Worm (Caenorhabditis elegans): ENCODE results near the gene sdz-31.

ce11 chrV:9915021-9915420, 35.1 kb downstream of the sdz-31 start, which contains the start of gene mec-9:
- TF ChIP-seq gmeb-1 (tag; optimal IDR thresholded peaks at IDR 0.05) (no peak), unc-62 (GFP tag; optimal IDR thresholded peaks at IDR 0.05) (no peak), nhr-12 (tag; optimal IDR thresholded peaks at IDR 0.05) (no peak), R02D3.7 (tag; optimal IDR thresholded peaks at IDR 0.05) (no peak), lin-39 (tag; optimal IDR thresholded peaks at IDR 0.05) (no peak), peb-1 (tag; optimal IDR thresholded peaks at IDR 0.05) (no peak), ceh-82 (tag; optimal IDR thresholded peaks at IDR 0.05) (no peak), ama-1 (optimal IDR thresholded peaks at IDR 0.05) (no peak), aly-2 (tag; optimal IDR thresholded peaks at IDR 0.05) (no peak), zag-1 (tag; optimal IDR thresholded peaks at IDR 0.05) (no peak), egl-27 (tag; optimal IDR thresholded peaks at IDR 0.05) (no peak)

Data from whole organism, L2 larva.